Fruit fly (Drosophila melanogaster) whole organism, embryonic: ENCODE results near the gene lwr.

Experiments used
- B-H2 ChIP-seq: fragments of 200-800 bp; sonication (Bioruptor generic); optimal IDR thresholded peaks from 2 replicates; lab custom pipeline; 2018; ENCODE audit warnings: missing biosample characterization, mild to moderate bottlenecking, missing genetic modification characterization
- CG10147 ChIP-seq: fragments of 200-800 bp; sonication (Bioruptor generic); optimal IDR thresholded peaks from 2 replicates; lab custom pipeline; 2019; ENCODE audit warnings: missing biosample characterization, mild to moderate bottlenecking, missing genetic modification characterization, moderate library complexity
- CG10274 ChIP-seq: fragments of 200-800 bp; sonication (Bioruptor generic); optimal IDR thresholded peaks from 3 replicates; lab custom pipeline; 2017; ENCODE audit warnings: missing biosample characterization, mild to moderate bottlenecking, missing genetic modification characterization
- CG11398 ChIP-seq: fragments of 200-800 bp; sonication (Bioruptor generic); optimal IDR thresholded peaks from 2 replicates; lab custom pipeline; 2016; ENCODE audit warnings: missing biosample characterization, missing genetic modification characterization
- CG11456 ChIP-seq: fragments of 200-800 bp; sonication (Bioruptor generic); IDR thresholded peaks from 3 replicates; pipeline ENCODE4 v1.3.6; 2022; ENCODE audit warnings: missing biosample characterization, missing genetic modification characterization
- CG13287 ChIP-seq: fragments of 200-800 bp; sonication (Bioruptor generic); IDR thresholded peaks from 2 replicates; pipeline ENCODE4 v1.3.6; 2022; ENCODE audit warnings: missing biosample characterization, missing genetic modification characterization; ENCODE audit not compliant: partially characterized antibody
- CG16779 ChIP-seq: fragments of 200-800 bp; sonication (Bioruptor generic); IDR thresholded peaks from 2 replicates; pipeline ENCODE4 v1.3.6; 2022; ENCODE audit warnings: missing biosample characterization, missing genetic modification characterization
- CG31388 ChIP-seq: fragments of 200-800 bp; sonication (Bioruptor generic); optimal IDR thresholded peaks from 2 replicates; lab custom pipeline; 2016; ENCODE audit warnings: missing biosample characterization, missing genetic modification characterization
- CG31441 ChIP-seq: fragments of 200-800 bp; sonication (Bioruptor generic); IDR thresholded peaks from 2 replicates; pipeline ENCODE4 v1.3.6; 2022; ENCODE audit warnings: missing biosample characterization, missing genetic modification characterization
- CG32767 ChIP-seq: fragments of 200-800 bp; sonication (Bioruptor generic); IDR thresholded peaks from 2 replicates; pipeline ENCODE4 v1.3.6; 2022; ENCODE audit warnings: missing biosample characterization, missing genetic modification characterization
- CG32772 ChIP-seq: fragments of 200-800 bp; sonication (Bioruptor generic); IDR thresholded peaks from 2 replicates; pipeline ENCODE4 v1.3.6; 2022; ENCODE audit warnings: missing biosample characterization, missing genetic modification characterization
- CG4707 ChIP-seq: fragments of 200-800 bp; sonication (Bioruptor generic); optimal IDR thresholded peaks from 2 replicates; lab custom pipeline; 2018; ENCODE audit warnings: missing biosample characterization, mild to moderate bottlenecking, missing genetic modification characterization, moderate library complexity
- CG6254 ChIP-seq: fragments of 200-800 bp; sonication (Bioruptor generic); optimal IDR thresholded peaks from 3 replicates; lab custom pipeline; 2017; ENCODE audit warnings: mild to moderate bottlenecking, missing biosample characterization, missing genetic modification reagents, missing genetic modification characterization
- CG7271 ChIP-seq: fragments of 200-800 bp; sonication (Bioruptor generic); optimal IDR thresholded peaks from 2 replicates; lab custom pipeline; 2018; ENCODE audit warnings: missing biosample characterization, mild to moderate bottlenecking, missing genetic modification characterization, moderate library complexity
- CG7839 ChIP-seq: fragments of 200-800 bp; sonication (Bioruptor generic); optimal IDR thresholded peaks from 3 replicates; lab custom pipeline; 2018; ENCODE audit warnings: missing biosample characterization, mild to moderate bottlenecking, missing genetic modification characterization, moderate library complexity
- CG8359 ChIP-seq: fragments of 200-800 bp; sonication (Bioruptor generic); optimal IDR thresholded peaks from 2 replicates; lab custom pipeline; 2017; ENCODE audit warnings: missing biosample characterization, mild to moderate bottlenecking, missing genetic modification characterization, borderline replicate concordance
- CG9437 ChIP-seq: fragments of 200-800 bp; sonication (Bioruptor generic); optimal IDR thresholded peaks from 2 replicates; lab custom pipeline; 2018; ENCODE audit warnings: missing biosample characterization, mild to moderate bottlenecking, missing genetic modification characterization
- CHES-1-like ChIP-seq: fragments of 200-800 bp; sonication (Bioruptor generic); optimal IDR thresholded peaks from 2 replicates; lab custom pipeline; 2016; ENCODE audit warnings: missing biosample characterization, missing genetic modification characterization
- CkIIα-i1 ChIP-seq: fragments of 200-800 bp; sonication (Bioruptor generic); IDR thresholded peaks from 2 replicates; pipeline ENCODE4 v1.3.6; 2022; ENCODE audit warnings: missing biosample characterization, missing genetic modification characterization
- Dfd ChIP-seq, 2 experiments: fragments of >200 bp; optimal IDR thresholded peaks; 2 replicates each; lab custom pipeline; 2017; ENCODE audit warnings: missing biosample characterization in 2 of 2, missing genetic modification characterization in 2 of 2
- Dip2 ChIP-seq: fragments of 200-800 bp; sonication (Bioruptor generic); IDR thresholded peaks from 2 replicates; pipeline ENCODE4 v1.3.6; 2022; ENCODE audit warnings: missing biosample characterization, missing genetic modification characterization
- HmgZ ChIP-seq: fragments of 200-800 bp; sonication (Bioruptor generic); optimal IDR thresholded peaks from 2 replicates; lab custom pipeline; 2018; ENCODE audit warnings: missing biosample characterization, mild to moderate bottlenecking, missing genetic modification characterization
- Mrtf ChIP-seq: fragments of 200-800 bp; sonication (Bioruptor generic); IDR thresholded peaks from 3 replicates; pipeline ENCODE4 v1.3.6; 2022; ENCODE audit warnings: missing biosample characterization, missing genetic modification characterization
- NfI ChIP-seq: fragments of 200-800 bp; sonication (Bioruptor generic); optimal IDR thresholded peaks from 3 replicates; lab custom pipeline; 2018; ENCODE audit warnings: missing biosample characterization, mild to moderate bottlenecking, missing genetic modification characterization, moderate library complexity
- Optix ChIP-seq: fragments of 200-800 bp; sonication (Bioruptor generic); IDR thresholded peaks from 3 replicates; pipeline ENCODE4 v1.3.6; 2022; ENCODE audit warnings: missing biosample characterization, missing genetic modification characterization
- Side ChIP-seq: fragments of 200-800 bp; sonication (Bioruptor generic); optimal IDR thresholded peaks from 2 replicates; lab custom pipeline; 2016; ENCODE audit warnings: missing biosample characterization, missing genetic modification characterization
- Six4 ChIP-seq: fragments of 200-800 bp; sonication (Bioruptor generic); optimal IDR thresholded peaks from 2 replicates; lab custom pipeline; 2016; ENCODE audit warnings: missing biosample characterization, missing genetic modification characterization
- Sry-β ChIP-seq: fragments of 200-800 bp; sonication (Bioruptor generic); optimal IDR thresholded peaks from 2 replicates; lab custom pipeline; 2018; ENCODE audit warnings: missing biosample characterization, mild to moderate bottlenecking, missing genetic modification characterization, moderate library complexity
- Stat92E ChIP-seq, 3 experiments: fragments of >200 bp in 2 of 3; fragments of 200-800 bp in 1 of 3; sonication (Bioruptor generic) in 1 of 3; optimal IDR thresholded peaks; 2 replicates each; lab custom pipeline; 2017 to 2019; ENCODE audit warnings: missing biosample characterization in 3 of 3, missing genetic modification characterization in 3 of 3, mild to moderate bottlenecking in 1 of 3, moderate library complexity in 1 of 3
- bowl ChIP-seq: fragments of 200-800 bp; sonication (Bioruptor generic); IDR thresholded peaks from 2 replicates; pipeline ENCODE4 v1.3.6; 2022; ENCODE audit warnings: missing biosample characterization, missing genetic modification characterization
- btn ChIP-seq: fragments of 200-800 bp; sonication (Bioruptor generic); optimal IDR thresholded peaks from 2 replicates; lab custom pipeline; 2016; ENCODE audit warnings: missing biosample characterization, missing genetic modification characterization
- croc ChIP-seq: fragments of 200-800 bp; sonication (Bioruptor generic); conservative IDR thresholded peaks from 3 replicates; pipeline ENCODE4 v1.3.6; 2022; ENCODE audit warnings: missing biosample characterization, missing genetic modification characterization
- disco-r ChIP-seq: fragments of 200-800 bp; sonication (Bioruptor generic); optimal IDR thresholded peaks from 2 replicates; lab custom pipeline; 2016; ENCODE audit warnings: missing biosample characterization, missing genetic modification characterization
- dm ChIP-seq: fragments of 200-800 bp; sonication (Bioruptor generic); optimal IDR thresholded peaks from 3 replicates; lab custom pipeline; 2016; ENCODE audit warnings: missing biosample characterization, missing genetic modification characterization
- dmrt99B ChIP-seq: fragments of 200-800 bp; sonication (Bioruptor generic); optimal IDR thresholded peaks from 2 replicates; lab custom pipeline; 2018; ENCODE audit warnings: missing biosample characterization, mild to moderate bottlenecking, missing genetic modification characterization, moderate library complexity
- dysf ChIP-seq: fragments of 200-800 bp; sonication (Bioruptor generic); IDR thresholded peaks from 3 replicates; pipeline ENCODE4 v1.3.6; 2022; ENCODE audit warnings: missing biosample characterization, missing genetic modification characterization
- fd3F ChIP-seq: fragments of 200-800 bp; sonication (Bioruptor generic); optimal IDR thresholded peaks from 2 replicates; lab custom pipeline; 2018; ENCODE audit warnings: missing biosample characterization, mild to moderate bottlenecking, missing genetic modification characterization, moderate library complexity
- fu2 ChIP-seq: fragments of 200-800 bp; sonication (Bioruptor generic); optimal IDR thresholded peaks from 2 replicates; lab custom pipeline; 2016; ENCODE audit warnings: missing biosample characterization, missing genetic modification characterization
- hkb ChIP-seq, 2 experiments: fragments of 200-800 bp in 1 of 2; fragments of >200 bp in 1 of 2; sonication (Bioruptor generic) in 1 of 2; IDR thresholded peaks in 1 of 2; optimal IDR thresholded peaks in 1 of 2; 2 replicates each; pipeline versions ENCODE4 v1.3.6 to Lab custom; 2017 to 2022; ENCODE audit warnings: missing biosample characterization in 1 of 2, missing genetic modification characterization in 1 of 2
- jumu ChIP-seq: fragments of 200-800 bp; sonication (Bioruptor generic); optimal IDR thresholded peaks from 3 replicates; lab custom pipeline; 2016; ENCODE audit warnings: missing biosample characterization, missing genetic modification characterization
- mirr ChIP-seq: fragments of 200-800 bp; sonication (Bioruptor generic); optimal IDR thresholded peaks from 3 replicates; lab custom pipeline; 2018; ENCODE audit warnings: missing biosample characterization, mild to moderate bottlenecking, missing genetic modification characterization
- otp ChIP-seq: fragments of 200-800 bp; sonication (Bioruptor generic); IDR thresholded peaks from 3 replicates; pipeline ENCODE4, ENCODE4 v1.3.6; 2022; ENCODE audit warnings: missing biosample characterization, missing genetic modification characterization
- pum ChIP-seq: fragments of 200-800 bp; sonication (Bioruptor generic); optimal IDR thresholded peaks from 2 replicates; lab custom pipeline; 2016; ENCODE audit warnings: missing biosample characterization, missing genetic modification characterization
- pzg ChIP-seq: fragments of 200-800 bp; sonication (Bioruptor generic); optimal IDR thresholded peaks from 3 replicates; lab custom pipeline; 2018; ENCODE audit warnings: missing biosample characterization, mild to moderate bottlenecking, missing genetic modification characterization, moderate library complexity
- repo ChIP-seq: fragments of 200-800 bp; sonication (Bioruptor generic); optimal IDR thresholded peaks from 2 replicates; lab custom pipeline; 2016; ENCODE audit warnings: missing biosample characterization, missing genetic modification characterization
- schlank ChIP-seq: fragments of 200-800 bp; sonication (Bioruptor generic); optimal IDR thresholded peaks from 2 replicates; lab custom pipeline; 2018; ENCODE audit warnings: missing biosample characterization, mild to moderate bottlenecking, missing genetic modification characterization
- sens ChIP-seq: fragments of 200-800 bp; sonication (Bioruptor generic); peaks from one replicate; lab custom pipeline; 2016; ENCODE audit warnings: missing biosample characterization, missing genetic modification characterization
- sima ChIP-seq: fragments of 200-800 bp; sonication (Bioruptor generic); optimal IDR thresholded peaks from 2 replicates; lab custom pipeline; 2016; ENCODE audit warnings: missing biosample characterization, missing genetic modification characterization
- unpg ChIP-seq: fragments of 200-800 bp; sonication (Bioruptor generic); optimal IDR thresholded peaks from 3 replicates; lab custom pipeline; 2018; ENCODE audit warnings: missing biosample characterization, mild to moderate bottlenecking, missing genetic modification characterization, moderate library complexity
- zfh1 ChIP-seq: fragments of 200-800 bp; sonication (Bioruptor generic); IDR thresholded peaks from 3 replicates; pipeline ENCODE4 v1.3.6; 2022; ENCODE audit warnings: missing biosample characterization, missing genetic modification characterization

Gene lwr

dm6 chr2L:510534-511014, 31.8 kb downstream of the lwr start (continued):
- TF ChIP-seq pum (GFP tag; lab: Kevin White, UChicago) (peak; percentile 57), croc (GFP tag; lab: Robert Waterston, UW) (no peak), sima (GFP tag; lab: Kevin White, UChicago) (no peak), Optix (GFP tag; lab: Robert Waterston, UW) (no peak), CG8359 (GFP tag; lab: Kevin White, UChicago) (peak; percentile 86), schlank (no peak), CG31441 (GFP tag; lab: Robert Waterston, UW) (peak; percentile 76), CG11398 (peak; percentile 91), CkIIα-i1 (GFP tag; lab: Robert Waterston, UW) (no peak), CG7271 (tag; lab: Kevin White, UChicago) (peak; percentile 73), fd3F (GFP tag; lab: Kevin White, UChicago) (no peak), jumu (peak; percentile 12), CHES-1-like (GFP tag; lab: Kevin White, UChicago) (peak; percentile 81), CG6254 (GFP tag; lab: Kevin White, UChicago) (peak; percentile 74), unpg (GFP tag; lab: Kevin White, UChicago) (peak; percentile 61), CG9437 (no peak), zfh1 (GFP tag; lab: Robert Waterston, UW) (peak; percentile 68; the same call in 2 of the 3 replicates), Sry-β (GFP tag; lab: Kevin White, UChicago) (peak; percentile 65), Dfd (GFP tag; optimal IDR thresholded peaks at IDR 0.05; lab: Kevin White, UChicago) (no peak), dmrt99B (peak; percentile 48), btn (GFP tag; lab: Kevin White, UChicago) (peak; percentile 66), CG32767 (GFP tag; lab: Robert Waterston, UW) (peak; percentile 86), CG10274 (peak; percentile 29), CG13287 (GFP tag; lab: Robert Waterston, UW) (no peak; the same call in 1 of the 2 replicates), CG16779 (GFP tag; lab: Robert Waterston, UW) (no peak), NfI (GFP tag; lab: Kevin White, UChicago) (peak; percentile 33), sens (GFP tag; lab: Kevin White, UChicago) (peak; percentile 96), CG32772 (no peak; the same call in 1 of the 2 replicates), dm (GFP tag; lab: Kevin White, UChicago) (peak; percentile 45), CG31388 (peak; percentile 33), repo (GFP tag; lab: Kevin White, UChicago) (peak; percentile 79), Side (GFP tag; lab: Kevin White, UChicago) (peak; percentile 64), Stat92E (GFP tag; optimal IDR thresholded peaks at IDR 0.05; lab: Kevin White, UChicago) (peak in 1 of 3 experiments; percentile 14), pzg (GFP tag; lab: Kevin White, UChicago) (no peak), Six4 (GFP tag; lab: Kevin White, UChicago) (peak; percentile 76), mirr (GFP tag; lab: Kevin White, UChicago) (peak; percentile 37), CG4707 (GFP tag; lab: Kevin White, UChicago) (peak; percentile 47), dysf (GFP tag; lab: Robert Waterston, UW) (no peak), otp (GFP tag; lab: Robert Waterston, UW) (peak; percentile 47; the same call in 1 of the 3 replicates), bowl (GFP tag; lab: Robert Waterston, UW) (no peak), B-H2 (GFP tag; lab: Kevin White, UChicago) (peak; percentile 33), CG11456 (GFP tag; lab: Robert Waterston, UW) (0 out of 3 replicates have a peak, but pooled peaks have one; percentile 60), Mrtf (GFP tag; lab: Robert Waterston, UW) (no peak), Dip2 (GFP tag; lab: Robert Waterston, UW) (no peak), CG10147 (peak; percentile 47), HmgZ (tag; lab: Kevin White, UChicago) (peak; percentile 16), disco-r (GFP tag; lab: Kevin White, UChicago) (peak; percentile 61), fu2 (no peak), hkb (optimal IDR thresholded peaks at IDR 0.05; lab: Kevin White, UChicago) (no peak), hkb (GFP tag; IDR thresholded peaks at IDR 0.05; lab: Robert Waterston, UW) (peak; percentile 57), CG7839 (tag; lab: Kevin White, UChicago) (peak; percentile 40)
